Worm (Caenorhabditis elegans) whole organism, midembryonic: ENCODE data around the gene col-38.

ENCODE experiments used
- T22C8.4 ChIP-seq: fragments of 200-800 bp; sonication (Bioruptor generic); IDR thresholded peaks from 2 replicates; pipeline ENCODE4 v1.3.6; 2022; ENCODE audit warnings: missing genetic modification characterization, missing compliant biosample characterization
- cog-1 ChIP-seq: sonication (generic microtip); optimal IDR thresholded peaks from 2 replicates; lab custom pipeline; 2016; ENCODE audit warnings: missing genetic modification characterization, missing compliant biosample characterization
- flt-1 ChIP-seq: fragments of 200-800 bp; sonication (Bioruptor generic); IDR thresholded peaks from 2 replicates; pipeline ENCODE4 v1.3.6; 2022; ENCODE audit warnings: missing genetic modification characterization, missing compliant biosample characterization
- klf-2 ChIP-seq: fragments of 200-800 bp; sonication (Bioruptor generic); conservative IDR thresholded peaks from 2 replicates; pipeline ENCODE4 v1.3.6; 2022; ENCODE audit warnings: missing genetic modification reagents, missing genetic modification characterization, missing compliant biosample characterization
- med-1 ChIP-seq: sonication (generic microtip); optimal IDR thresholded peaks from 2 replicates; lab custom pipeline; 2017; ENCODE audit warnings: missing genetic modification characterization, mild to moderate bottlenecking, missing compliant biosample characterization, antibody characterized with exemption, missing genetic modification reagents; ENCODE audit not compliant: insufficient read depth
- ref-1 ChIP-seq: fragments of 200-800 bp; sonication (Bioruptor generic); conservative IDR thresholded peaks from 2 replicates; pipeline ENCODE4 v1.3.6; 2022; ENCODE audit warnings: missing genetic modification reagents, missing genetic modification characterization, missing compliant biosample characterization
- tab-1 ChIP-seq: fragments of 200-800 bp; sonication (Bioruptor generic); IDR thresholded peaks from 2 replicates; pipeline ENCODE4 v1.3.6; 2022; ENCODE audit warnings: missing genetic modification characterization, missing compliant biosample characterization
- ztf-23 ChIP-seq: fragments of 200-800 bp; sonication (Bioruptor generic); IDR thresholded peaks from 2 replicates; pipeline ENCODE4 v1.3.6; 2022; ENCODE audit warnings: missing genetic modification reagents, missing genetic modification characterization, missing compliant biosample characterization
- ztf-29 ChIP-seq: fragments of 200-800 bp; sonication (Bioruptor generic); IDR thresholded peaks from 2 replicates; pipeline ENCODE4 v1.3.6; 2022; ENCODE audit warnings: missing genetic modification reagents, missing genetic modification characterization, missing compliant biosample characterization

col-38 gene

DNA sequence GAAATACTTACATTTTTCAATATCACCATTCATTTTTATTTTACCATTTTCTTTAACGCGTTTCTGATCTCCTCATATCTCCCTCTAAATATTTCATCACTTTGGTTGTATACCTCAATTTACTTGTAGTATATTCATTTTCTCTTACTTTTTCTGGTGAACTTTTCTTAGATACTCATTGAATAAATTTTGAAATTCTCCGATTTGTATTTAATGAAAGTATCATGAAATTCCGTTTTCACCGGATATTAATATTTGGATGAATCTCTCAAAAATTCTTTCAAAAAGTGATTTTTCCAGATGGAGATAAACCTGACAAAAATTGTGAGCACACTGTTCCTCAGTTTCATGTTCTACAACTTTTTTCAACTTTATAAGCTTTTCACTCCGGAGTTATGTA lies 50.7 kb downstream of the col-38 start, which contains the start of gene T13H5.8:
TSS of gene T13H5.8 (plus strand) at position 301 of the 400 bp plus-strand sequence.
- no peak for TF ChIP-seq T22C8.4 (GFP tag; lab: Robert Waterston, UW)
- no peak for TF ChIP-seq ztf-23
- TF ChIP-seq klf-2: no peak
- TF ChIP-seq cog-1: no peak
- no peak for TF ChIP-seq ref-1 (GFP tag; lab: Robert Waterston, UW)
- no peak for TF ChIP-seq flt-1 (GFP tag; lab: Robert Waterston, UW)
- no peak for TF ChIP-seq med-1
- no peak for TF ChIP-seq ztf-29
- no peak for TF ChIP-seq tab-1 (GFP tag; lab: Robert Waterston, UW)
